Worm (Caenorhabditis elegans) whole organism, L4/young adult: ENCODE results near the gene msrp-3.

Experiments used
- W03F9.2 ChIP-seq: fragments of 150-350 bp; optimal IDR thresholded peaks from 2 replicates; lab custom pipeline; 2014; ENCODE audit warnings: missing biosample characterization, missing genetic modification characterization
- him-1 ChIP-seq: sonication (generic microtip); optimal IDR thresholded peaks from 2 replicates; lab custom pipeline; 2016; ENCODE audit warnings: missing genotype, missing genetic modification reagents, missing genetic modification characterization, missing compliant biosample characterization

DNA sequence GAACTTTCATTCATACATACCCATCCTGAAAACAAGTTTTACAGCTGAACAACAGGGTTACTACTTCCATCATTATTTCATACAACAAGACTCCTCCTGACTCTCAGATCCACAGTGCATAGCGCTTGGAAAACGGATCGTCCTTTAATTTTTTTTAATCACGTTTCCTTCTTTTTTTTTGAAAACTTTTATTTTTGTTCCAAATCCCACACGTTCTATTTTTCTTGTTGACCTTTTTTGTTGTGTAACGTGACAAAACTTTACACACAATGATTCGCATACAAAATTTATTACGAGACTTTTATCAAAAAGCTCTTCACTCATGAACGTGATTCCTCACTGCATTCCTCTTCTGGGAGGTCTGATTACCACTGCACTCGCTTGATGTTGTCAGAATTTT, 25.5 kb upstream of the msrp-3 start, which contains the start of gene clc-33:
- TF ChIP-seq him-1 (no peak), W03F9.2 (tag; lab: Kevin White, UChicago) (no peak)
